Worm (Caenorhabditis elegans): ENCODE measurements around the gene C55B6.7.

DNA sequence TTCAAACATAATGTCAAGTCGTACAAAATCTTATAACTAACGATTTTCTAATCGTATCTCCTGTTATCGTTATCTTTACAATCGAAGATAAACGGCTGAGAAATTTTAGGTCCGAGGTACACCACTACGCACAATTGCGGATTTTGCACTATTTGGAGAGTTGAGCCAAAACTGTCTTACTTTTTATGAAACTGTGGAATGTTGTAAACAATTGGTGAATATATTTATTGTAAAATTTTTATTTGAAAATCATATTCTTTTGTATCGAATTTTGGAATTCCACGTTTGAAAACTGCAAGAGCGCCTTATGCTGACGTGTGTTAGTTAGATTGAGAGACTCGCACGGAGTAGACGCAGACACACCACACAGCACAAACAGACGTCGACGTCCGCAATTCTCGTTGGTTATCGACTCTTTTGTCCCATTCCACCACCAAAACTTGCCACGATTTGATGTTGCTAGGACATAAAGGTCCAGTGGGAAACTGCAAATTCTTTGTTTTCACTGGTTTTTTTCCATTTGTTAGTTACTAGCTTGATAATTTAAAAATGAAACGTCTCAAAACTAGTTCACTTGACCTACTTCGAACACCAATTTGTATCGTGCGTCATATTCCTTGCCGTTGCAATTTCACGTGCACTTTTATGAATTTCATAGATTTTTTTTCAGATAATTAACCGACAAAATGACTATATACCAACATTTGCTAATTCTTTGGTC is 2.3 kb upstream of the C55B6.7 start, which contains the start of gene dnj-7:
- TF ChIP-seq lin-39 (tag; optimal IDR thresholded peaks at IDR 0.05): no peak
- peak; percentile 44 for TF ChIP-seq nhr-21 (tag; optimal IDR thresholded peaks at IDR 0.05)
- no peak for TF ChIP-seq unc-62 (GFP tag; optimal IDR thresholded peaks at IDR 0.05)
- TF ChIP-seq aly-2 (tag; optimal IDR thresholded peaks at IDR 0.05): no peak
- no peak for TF ChIP-seq ceh-82 (tag; optimal IDR thresholded peaks at IDR 0.05)
- peak; percentile 34 for TF ChIP-seq fos-1 (tag; optimal IDR thresholded peaks at IDR 0.05)
